Worm (Caenorhabditis elegans): ENCODE results near the gene cpb-1.

- TF ChIP-seq zip-5 (tag; optimal IDR thresholded peaks at IDR 0.05) (no peak), nfya-1 (tag; optimal IDR thresholded peaks at IDR 0.05) (no peak), fkh-6 (tag; optimal IDR thresholded peaks at IDR 0.05) (no peak), eyg-1 (tag; optimal IDR thresholded peaks at IDR 0.05) (no peak), hlh-15 (tag; optimal IDR thresholded peaks at IDR 0.05) (no peak), syd-9 (tag; optimal IDR thresholded peaks at IDR 0.05) (no peak), hlh-13 (GFP tag; optimal IDR thresholded peaks at IDR 0.05) (no peak), ttx-3 (tag; optimal IDR thresholded peaks at IDR 0.05) (no peak), ceh-6 (GFP tag; optimal IDR thresholded peaks at IDR 0.05) (no peak), nhr-11 (tag; optimal IDR thresholded peaks at IDR 0.05) (no peak), sox-2 (GFP tag; IDR thresholded peaks at IDR 0.05) (no peak), ama-1 (optimal IDR thresholded peaks at IDR 0.05) (no peak), sdc-2 (tag; optimal IDR thresholded peaks at IDR 0.05) (no peak)
These were observed 17.9 kb downstream of the cpb-1 start for ce11 chrIII:9340025-9340424.
